Worm (Caenorhabditis elegans) whole organism, L4 larva: ENCODE results near the gene acdh-9.

Experiments
- F10B5.3 ChIP-seq: sonication (generic microtip); optimal IDR thresholded peaks from 2 replicates; lab custom pipeline; 2016; ENCODE audit warnings: mild to moderate bottlenecking, missing genetic modification characterization, missing compliant biosample characterization
- F26F4.8 ChIP-seq: fragments of 200-800 bp; sonication (Bioruptor generic); conservative IDR thresholded peaks from 2 replicates; pipeline ENCODE4 v1.3.6; 2022; ENCODE audit warnings: missing genetic modification characterization, missing compliant biosample characterization
- ama-1 ChIP-seq: fragments of 150-350 bp; optimal IDR thresholded peaks from 2 replicates; lab custom pipeline; 2014; ENCODE audit warnings: inconsistent platforms, mixed read lengths
- ceh-62 ChIP-seq: sonication (generic microtip); optimal IDR thresholded peaks from 2 replicates; lab custom pipeline; 2017; ENCODE audit warnings: missing biosample characterization, missing genetic modification characterization
- fkh-10 ChIP-seq: fragments of 150-350 bp; optimal IDR thresholded peaks from 2 replicates; lab custom pipeline; 2014; ENCODE audit warnings: missing biosample characterization, missing genetic modification reagents, missing genetic modification characterization
- fos-1 ChIP-seq: fragments of 150-350 bp; optimal IDR thresholded peaks from 2 replicates; lab custom pipeline; 2014; ENCODE audit warnings: missing biosample characterization, missing genetic modification characterization
- lin-13 ChIP-seq: fragments of 150-350 bp; optimal IDR thresholded peaks from 2 replicates; lab custom pipeline; 2014; ENCODE audit warnings: missing biosample characterization, missing genetic modification reagents, missing genetic modification characterization
- lin-38 ChIP-seq: fragments of 200-800 bp; sonication (Bioruptor generic); IDR thresholded peaks from 2 replicates; pipeline ENCODE4 v1.3.6; 2022; ENCODE audit warnings: missing genetic modification reagents, missing genetic modification characterization, missing compliant biosample characterization
- lsy-2 ChIP-seq, 2 experiments: fragments of 150-350 bp in 1 of 2; sonication (generic microtip) in 1 of 2; optimal IDR thresholded peaks; 2 replicates each; lab custom pipeline; 2014 to 2017; ENCODE audit warnings: missing biosample characterization in 2 of 2, missing genetic modification characterization in 2 of 2
- nhr-77 ChIP-seq: fragments of 150-350 bp; optimal IDR thresholded peaks from 2 replicates; lab custom pipeline; 2014; ENCODE audit warnings: missing biosample characterization, missing genetic modification characterization
- unc-62 ChIP-seq, 3 experiments: fragments of 150-350 bp in 1 of 3; sonication (generic microtip); optimal IDR thresholded peaks in 2 of 3; peaks in 1 of 3; 1 replicate in 1 of 3; 2 replicates in 2 of 3; lab custom pipeline; 2014 to 2017; ENCODE audit warnings: missing biosample characterization in 3 of 3, missing genetic modification characterization in 3 of 3, missing genetic modification reagents in 3 of 3, missing genotype in 1 of 3

ce11 chrII:872993-873787, 24.8 kb upstream of the acdh-9 start, which contains the start of gene alg-2:
- no peak for TF ChIP-seq ama-1 (lab: Kevin White, UChicago)
- peak in 1 of 2 experiments; percentile 82 for TF ChIP-seq unc-62 (GFP tag; optimal IDR thresholded peaks at IDR 0.05 in 1 of 2; lab: Kevin White, UChicago)
- TF ChIP-seq unc-62 (tag; optimal IDR thresholded peaks at IDR 0.05; lab: Kevin White, UChicago): no peak
- no peak for TF ChIP-seq ceh-62
- no peak for TF ChIP-seq lin-38 (GFP tag; lab: Robert Waterston, UW)
- peak; percentile 61 for TF ChIP-seq lin-13 (GFP tag; lab: Kevin White, UChicago)
- TF ChIP-seq F26F4.8 (GFP tag; lab: Robert Waterston, UW): no peak
- peak; percentile 21 for TF ChIP-seq nhr-77 (tag; lab: Kevin White, UChicago)
- TF ChIP-seq fkh-10: no peak
- no peak for TF ChIP-seq F10B5.3 (tag; lab: Kevin White, UChicago)
- peak in 1 of 2 experiments; percentile 69 for TF ChIP-seq lsy-2 (tag; optimal IDR thresholded peaks at IDR 0.05; lab: Kevin White, UChicago)
- TF ChIP-seq fos-1 (tag; lab: Kevin White, UChicago): no peak
